Fruit fly (Drosophila melanogaster) whole organism, pupa: ENCODE results near the gene Eig71Ec.

Experiments used
- CG13204 ChIP-seq: fragments of 200-800 bp; sonication (Bioruptor generic); optimal IDR thresholded peaks from 2 replicates; lab custom pipeline; 2018; ENCODE audit warnings: missing biosample characterization, mild to moderate bottlenecking, missing genetic modification characterization, moderate library complexity
- CG9948 ChIP-seq: fragments of 200-800 bp; sonication (Bioruptor generic); optimal IDR thresholded peaks from 2 replicates; lab custom pipeline; 2018; ENCODE audit warnings: missing biosample characterization, mild to moderate bottlenecking, missing genetic modification characterization, moderate library complexity
- EcR ChIP-seq: fragments of 200-800 bp; sonication (Bioruptor generic); optimal IDR thresholded peaks from 3 replicates; lab custom pipeline; 2019; ENCODE audit warnings: missing biosample characterization, missing genetic modification characterization, mild to moderate bottlenecking, moderate library complexity, missing genetic modification reagents
- Pif1B ChIP-seq: fragments of 200-800 bp; sonication (Bioruptor generic); optimal IDR thresholded peaks from 3 replicates; lab custom pipeline; 2016; ENCODE audit warnings: missing biosample characterization, missing genetic modification characterization

DNA sequence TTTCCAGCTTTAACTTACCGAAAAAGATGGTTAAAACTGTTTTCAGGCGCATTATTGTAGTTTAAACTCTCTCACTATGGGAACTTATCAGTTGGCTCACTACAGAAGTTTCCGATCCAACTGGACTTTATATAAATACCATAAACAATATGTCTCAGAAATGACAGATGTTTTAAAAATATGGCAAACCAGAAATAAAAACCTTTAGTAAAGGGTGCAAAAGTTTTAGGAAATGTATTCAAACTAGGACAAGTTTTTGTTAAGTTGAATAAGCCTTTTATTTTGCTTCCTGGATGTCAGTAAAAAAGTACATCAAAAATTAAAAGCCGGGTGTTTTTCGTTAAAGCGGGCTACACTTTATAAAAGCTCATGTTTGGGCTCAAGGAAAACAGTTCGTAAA lies 2.5 kb downstream of the Eig71Ec start, which contains the start of the genes Eig71Ea and Eig71Eb:
- TF ChIP-seq CG9948 (tag; lab: Kevin White, UChicago) (no peak), Pif1B (GFP tag; lab: Kevin White, UChicago) (no peak), CG13204 (GFP tag; lab: Kevin White, UChicago) (no peak), EcR (GFP tag; lab: Kevin White, UChicago) (no peak)
